Worm (Caenorhabditis elegans) whole organism, late embryonic: ENCODE results near the gene K04E7.1.

ENCODE experiments used
- Y22D7AL.16 ChIP-seq: sonication (generic microtip); optimal IDR thresholded peaks from 2 replicates; lab custom pipeline; 2016; ENCODE audit warnings: missing genetic modification characterization, missing compliant biosample characterization
- ama-1 ChIP-seq: fragments of 150-350 bp; optimal IDR thresholded peaks from 2 replicates; lab custom pipeline; 2014
- ceh-19 ChIP-seq: fragments of 200-800 bp; sonication (Bioruptor generic); optimal IDR thresholded peaks from 2 replicates; lab custom pipeline; 2018; ENCODE audit warnings: mild to moderate bottlenecking, missing genetic modification characterization, missing compliant biosample characterization
- ceh-2 ChIP-seq: sonication (generic microtip); optimal IDR thresholded peaks from 2 replicates; lab custom pipeline; 2016; ENCODE audit warnings: missing genotype, missing genetic modification characterization, missing compliant biosample characterization
- ceh-45 ChIP-seq: fragments of 200-800 bp; sonication (Bioruptor generic); IDR thresholded peaks from 2 replicates; pipeline ENCODE4 v1.3.6; 2022; ENCODE audit warnings: missing genetic modification reagents, missing genetic modification characterization, missing compliant biosample characterization
- ceh-48 ChIP-seq: sonication (generic microtip); optimal IDR thresholded peaks from 2 replicates; lab custom pipeline; 2016; ENCODE audit warnings: missing genetic modification characterization, inconsistent platforms, missing compliant biosample characterization
- ceh-6 ChIP-seq: fragments of 200-800 bp; sonication (Bioruptor generic); optimal IDR thresholded peaks from 2 replicates; lab custom pipeline; 2018; ENCODE audit warnings: mild to moderate bottlenecking, missing genetic modification characterization, missing compliant biosample characterization
- dmd-4 ChIP-seq: sonication (generic microtip); optimal IDR thresholded peaks from 2 replicates; lab custom pipeline; 2016; ENCODE audit warnings: borderline replicate concordance, missing genetic modification characterization, missing compliant biosample characterization
- dve-1 ChIP-seq: sonication (generic microtip); optimal IDR thresholded peaks from 2 replicates; lab custom pipeline; 2017; ENCODE audit warnings: antibody characterized with exemption, mild to moderate bottlenecking, missing genetic modification characterization, missing compliant biosample characterization
- elt-2 ChIP-seq: sonication (generic microtip); optimal IDR thresholded peaks from 2 replicates; lab custom pipeline; 2016; ENCODE audit warnings: missing genetic modification reagents, missing genetic modification characterization, missing compliant biosample characterization
- elt-4 ChIP-seq: sonication (generic microtip); optimal IDR thresholded peaks from 2 replicates; lab custom pipeline; 2016; ENCODE audit warnings: missing genetic modification characterization, missing compliant biosample characterization
- gmeb-2 ChIP-seq: sonication (generic microtip); optimal IDR thresholded peaks from 2 replicates; lab custom pipeline; 2016; ENCODE audit warnings: missing genetic modification characterization, inconsistent platforms, missing compliant biosample characterization
- hlh-15 ChIP-seq: sonication (generic microtip); optimal IDR thresholded peaks from 2 replicates; lab custom pipeline; 2016; ENCODE audit warnings: missing genetic modification characterization, missing compliant biosample characterization
- hlh-30 ChIP-seq: sonication (generic microtip); optimal IDR thresholded peaks from 2 replicates; lab custom pipeline; 2017; ENCODE audit warnings: antibody characterized with exemption, missing genetic modification characterization, missing compliant biosample characterization; ENCODE audit not compliant: insufficient read depth
- hlh-6 ChIP-seq: sonication (generic microtip); optimal IDR thresholded peaks from 2 replicates; lab custom pipeline; 2016; ENCODE audit warnings: missing genotype, missing genetic modification characterization, missing compliant biosample characterization
- hlh-8 ChIP-seq: sonication (generic microtip); optimal IDR thresholded peaks from 2 replicates; lab custom pipeline; 2016; ENCODE audit warnings: missing genotype, missing genetic modification characterization, missing compliant biosample characterization
- madf-2 ChIP-seq: sonication (generic microtip); optimal IDR thresholded peaks from 2 replicates; lab custom pipeline; 2017; ENCODE audit warnings: missing genetic modification characterization, missing compliant biosample characterization
- nfya-1 ChIP-seq: sonication (generic microtip); optimal IDR thresholded peaks from 2 replicates; lab custom pipeline; 2017; ENCODE audit warnings: missing genetic modification characterization, mild to moderate bottlenecking, missing compliant biosample characterization, antibody characterized with exemption, moderate library complexity
- nhr-11 ChIP-seq: fragments of 150-350 bp; optimal IDR thresholded peaks from 2 replicates; lab custom pipeline; 2014; ENCODE audit warnings: missing biosample characterization, missing genetic modification characterization
- nhr-232 ChIP-seq: sonication (generic microtip); optimal IDR thresholded peaks from 2 replicates; lab custom pipeline; 2016; ENCODE audit warnings: missing genetic modification characterization, missing compliant biosample characterization
- odd-2 ChIP-seq: sonication (generic microtip); optimal IDR thresholded peaks from 2 replicates; lab custom pipeline; 2017; ENCODE audit warnings: antibody characterized with exemption, mild to moderate bottlenecking, missing genetic modification characterization, missing compliant biosample characterization
- pat-9 ChIP-seq: fragments of 200-800 bp; sonication (Bioruptor generic); optimal IDR thresholded peaks from 2 replicates; lab custom pipeline; 2018; ENCODE audit warnings: mild to moderate bottlenecking, missing genetic modification characterization, moderate library complexity, missing compliant biosample characterization
- rnt-1 ChIP-seq: sonication (generic microtip); optimal IDR thresholded peaks from 2 replicates; lab custom pipeline; 2016; ENCODE audit warnings: missing genetic modification characterization, missing compliant biosample characterization
- sox-4 ChIP-seq: sonication (generic microtip); optimal IDR thresholded peaks from 2 replicates; lab custom pipeline; 2017; ENCODE audit warnings: mild to moderate bottlenecking, missing genetic modification characterization, inconsistent platforms, missing compliant biosample characterization
- syd-9 ChIP-seq: sonication (generic microtip); optimal IDR thresholded peaks from 2 replicates; lab custom pipeline; 2016; ENCODE audit warnings: mild to moderate bottlenecking, missing genetic modification characterization, moderate library complexity, missing compliant biosample characterization
- tbx-2 ChIP-seq: sonication (generic microtip); optimal IDR thresholded peaks from 2 replicates; lab custom pipeline; 2016; ENCODE audit warnings: missing genetic modification characterization, missing compliant biosample characterization
- tbx-7 ChIP-seq: sonication (generic microtip); optimal IDR thresholded peaks from 2 replicates; lab custom pipeline; 2016; ENCODE audit warnings: missing genotype, missing genetic modification characterization, missing compliant biosample characterization
- unc-3 ChIP-seq, 2 experiments: fragments of 200-800 bp in 1 of 2; sonication (Bioruptor generic) in 1 of 2; sonication (generic microtip) in 1 of 2; conservative IDR thresholded peaks in 1 of 2; optimal IDR thresholded peaks in 1 of 2; 2 replicates each; pipeline versions ENCODE4 v1.3.6 to Lab custom; 2016 to 2022; ENCODE audit warnings: missing compliant biosample characterization in 2 of 2, missing genetic modification characterization in 2 of 2, missing genetic modification reagents in 1 of 2
- unc-42 ChIP-seq: sonication (generic microtip); optimal IDR thresholded peaks from 2 replicates; lab custom pipeline; 2016; ENCODE audit warnings: missing genotype, missing genetic modification characterization, missing compliant biosample characterization
- ztf-16 ChIP-seq: sonication (generic microtip); optimal IDR thresholded peaks from 2 replicates; lab custom pipeline; 2017; ENCODE audit warnings: missing genetic modification characterization, missing compliant biosample characterization

K04E7.1 gene

ce11 chrX:6505008-6505407 is 43.2 kb downstream of the K04E7.1 start, which contains the start of gene cdf-1 (continued):
- TF ChIP-seq nfya-1 (tag; lab: Kevin White, UChicago) (peak; percentile 2), dve-1 (tag; lab: Kevin White, UChicago) (no peak), nhr-232 (tag; lab: Kevin White, UChicago) (no peak), madf-2 (no peak), unc-42 (tag; lab: Kevin White, UChicago) (peak; percentile 22), unc-3 (GFP tag; conservative IDR thresholded peaks at IDR 0.05; lab: Robert Waterston, UW) (no peak), unc-3 (tag; optimal IDR thresholded peaks at IDR 0.05; lab: Kevin White, UChicago) (no peak), pat-9 (tag; lab: Kevin White, UChicago) (no peak), hlh-6 (tag; lab: Kevin White, UChicago) (no peak), nhr-11 (tag; lab: Kevin White, UChicago) (no peak), sox-4 (tag; lab: Kevin White, UChicago) (no peak), ceh-19 (GFP tag; lab: Kevin White, UChicago) (peak; percentile 9), gmeb-2 (tag; lab: Kevin White, UChicago) (no peak)

ce11 chrX:6505662-6506061 is 43.8 kb downstream of the K04E7.1 start, which contains the start of gene glr-8:
TSS of gene glr-8 (plus strand) at chrX:6505980.
- TF ChIP-seq nfya-1 (tag; lab: Kevin White, UChicago) = no peak

ce11 chrX:6507734-6508133 is 45.9 kb downstream of the K04E7.1 start:
- TF ChIP-seq tbx-2 (tag; lab: Kevin White, UChicago) (no peak), rnt-1 (tag; lab: Kevin White, UChicago) (no peak), ceh-48 (tag; lab: Kevin White, UChicago) (no peak), pat-9 (tag; lab: Kevin White, UChicago) (no peak), ceh-2 (tag; lab: Kevin White, UChicago) (no peak), Y22D7AL.16 (tag; lab: Kevin White, UChicago) (no peak), hlh-8 (tag; lab: Kevin White, UChicago) (no peak), hlh-15 (no peak), ama-1 (no peak), syd-9 (tag; lab: Kevin White, UChicago) (no peak), nhr-232 (tag; lab: Kevin White, UChicago) (no peak), sox-4 (tag; lab: Kevin White, UChicago) (no peak), dmd-4 (tag; lab: Kevin White, UChicago) (no peak)

ce11 chrX:6509813-6510212 is 48.0 kb downstream of the K04E7.1 start:
- TF ChIP-seq elt-2 (tag; lab: Kevin White, UChicago) = peak; percentile 60
- no peak for TF ChIP-seq ceh-45 (GFP tag; lab: Robert Waterston, UW)
- TF ChIP-seq, all 69 proteins: peak for 1

ce11 chrX:6510627-6511026 is 48.8 kb downstream of the K04E7.1 start, which contains the start of gene ttr-36:
TSS of gene ttr-36 (plus strand) at chrX:6510927.
- TF ChIP-seq odd-2 (tag; lab: Kevin White, UChicago) = no peak
- no peak for TF ChIP-seq elt-4 (tag; lab: Kevin White, UChicago)
- TF ChIP-seq hlh-30 = no peak

- TF ChIP-seq tbx-7 (tag; lab: Kevin White, UChicago) = no peak
- TF ChIP-seq ceh-6 (GFP tag; lab: Kevin White, UChicago) = no peak
- TF ChIP-seq tbx-2 (tag; lab: Kevin White, UChicago) = no peak
- TF ChIP-seq ztf-16 = no peak
Measured at ce11 chrX:6511985-6512384, 50.2 kb downstream of the K04E7.1 start, which contains the start of gene ttr-35. TSS of gene ttr-35 (plus strand) at chrX:6512285.
